Fruit fly (Drosophila melanogaster) whole organism, adult: ENCODE data around the gene CG17264.

ENCODE experiments used
- CG11617 ChIP-seq: fragments of 200-800 bp; sonication (Bioruptor generic); optimal IDR thresholded peaks from 2 replicates; lab custom pipeline; 2017; ENCODE audit warnings: mild to moderate bottlenecking, missing biosample characterization, missing genetic modification reagents, missing genetic modification characterization
- CG5204 ChIP-seq: fragments of 200-800 bp; sonication (Bioruptor generic); optimal IDR thresholded peaks from 2 replicates; lab custom pipeline; 2016; ENCODE audit warnings: missing biosample characterization, missing genetic modification characterization
- CG7045 ChIP-seq: fragments of 200-800 bp; sonication (Bioruptor generic); optimal IDR thresholded peaks from 2 replicates; lab custom pipeline; 2017; ENCODE audit warnings: missing biosample characterization, mild to moderate bottlenecking, missing genetic modification characterization
- CG7101 ChIP-seq: fragments of 200-800 bp; sonication (Bioruptor generic); optimal IDR thresholded peaks from 2 replicates; lab custom pipeline; 2018; ENCODE audit warnings: missing biosample characterization, mild to moderate bottlenecking, missing genetic modification characterization, moderate library complexity
- Clk ChIP-seq: fragments of 200-800 bp; sonication (Bioruptor generic); optimal IDR thresholded peaks from 2 replicates; lab custom pipeline; 2017; ENCODE audit warnings: missing biosample characterization, missing genetic modification characterization
- Crg-1 ChIP-seq: fragments of 200-800 bp; sonication (Bioruptor generic); optimal IDR thresholded peaks from 2 replicates; lab custom pipeline; 2016; ENCODE audit warnings: missing biosample characterization, missing genetic modification characterization
- Mnt ChIP-seq: fragments of 200-800 bp; sonication (Bioruptor generic); optimal IDR thresholded peaks from 2 replicates; lab custom pipeline; 2016; ENCODE audit warnings: missing biosample characterization, mild to moderate bottlenecking, missing genetic modification characterization
- kay ChIP-seq: fragments of 200-800 bp; sonication (Bioruptor generic); peaks from one replicate; lab custom pipeline; 2016; ENCODE audit warnings: missing biosample characterization, missing genetic modification characterization, borderline replicate concordance
- ovo ChIP-seq: fragments of 200-800 bp; sonication (Bioruptor generic); optimal IDR thresholded peaks from 2 replicates; lab custom pipeline; 2016; ENCODE audit warnings: missing biosample characterization, missing genetic modification characterization
- toe ChIP-seq: fragments of 200-800 bp; sonication (Bioruptor generic); optimal IDR thresholded peaks from 2 replicates; lab custom pipeline; 2016; ENCODE audit warnings: missing biosample characterization, missing genetic modification characterization

dm6 chr2L:3003399-3003798 is 14.9 kb upstream of the CG17264 start:
- TF ChIP-seq Crg-1 (GFP tag; lab: Kevin White, UChicago): no peak
- no peak for TF ChIP-seq CG11617 (GFP tag; lab: Kevin White, UChicago)
- TF ChIP-seq ovo: no peak
- no peak for TF ChIP-seq CG7101 (tag; lab: Kevin White, UChicago)
- TF ChIP-seq Clk (GFP tag; lab: Kevin White, UChicago): no peak
- TF ChIP-seq Mnt (GFP tag; lab: Kevin White, UChicago): no peak
- no peak for TF ChIP-seq CG7045
- no peak for TF ChIP-seq kay (GFP tag; lab: Kevin White, UChicago)
- no peak for TF ChIP-seq toe (GFP tag; lab: Kevin White, UChicago)
- no peak for TF ChIP-seq CG5204 (GFP tag; lab: Kevin White, UChicago)
